Fruit fly (Drosophila melanogaster): ENCODE results near the gene CG15743.

The CG15743 gene

DNA sequence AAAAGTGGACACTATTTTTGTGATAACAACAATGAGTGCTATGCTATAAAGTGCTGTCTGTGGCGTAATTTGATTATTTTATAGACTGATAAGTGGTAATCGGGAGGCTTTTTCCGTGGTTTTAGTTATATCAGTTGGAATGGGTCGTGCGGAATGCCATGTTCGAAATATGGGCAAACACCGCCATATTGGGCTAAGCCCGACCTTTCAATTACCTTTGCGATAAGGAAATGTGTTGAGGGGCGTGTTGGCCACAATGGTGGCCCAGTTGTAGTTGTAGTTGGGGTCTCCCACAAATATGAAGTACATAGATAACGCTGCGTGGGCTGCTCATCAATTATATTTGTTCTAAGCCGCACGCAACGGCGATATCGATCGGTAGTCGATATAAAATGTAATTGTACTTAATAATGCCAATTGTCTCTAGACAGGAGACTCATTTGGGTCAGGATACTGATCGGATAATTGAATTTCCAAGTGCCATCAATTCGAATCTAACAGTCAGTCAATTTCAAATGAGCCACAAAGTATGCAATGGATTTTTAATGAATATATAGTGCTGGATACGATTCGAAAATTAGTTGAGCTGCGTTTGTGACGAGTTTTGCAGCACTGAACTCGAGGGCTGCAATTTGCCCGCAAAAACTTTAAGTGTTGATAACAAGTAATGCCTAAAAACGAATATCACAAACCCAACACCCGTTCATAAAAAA is 49.1 kb downstream of the CG15743 start (continued):
- no peak for TF ChIP-seq svp (GFP tag)
- no peak for TF ChIP-seq CG8119 (GFP tag; IDR thresholded peaks at IDR 0.05)
- TF ChIP-seq CG8319 (GFP tag; optimal IDR thresholded peaks at IDR 0.05) = no peak
- TF ChIP-seq CG31627 (GFP tag; optimal IDR thresholded peaks at IDR 0.05) = peak; percentile 35
- TF ChIP-seq Blimp-1 (GFP tag; optimal IDR thresholded peaks at IDR 0.05) = no peak
- TF ChIP-seq CG11294 (GFP tag; IDR thresholded peaks at IDR 0.05) = no peak
- TF ChIP-seq dac (GFP tag; optimal IDR thresholded peaks at IDR 0.05) = no peak
- no peak for TF ChIP-seq CG9139 (GFP tag; optimal IDR thresholded peaks at IDR 0.05)
- no peak for TF ChIP-seq CG34406 (GFP tag; optimal IDR thresholded peaks at IDR 0.05)
- no peak for TF ChIP-seq eg (GFP tag; IDR thresholded peaks at IDR 0.05)
- TF ChIP-seq CG6163 (GFP tag; IDR thresholded peaks at IDR 0.05) = no peak
- no peak for TF ChIP-seq CG32006 (GFP tag; optimal IDR thresholded peaks at IDR 0.05)
- no peak for TF ChIP-seq Hr38 (GFP tag; optimal IDR thresholded peaks at IDR 0.05)
- no peak for TF ChIP-seq Sox102F (GFP tag; optimal IDR thresholded peaks at IDR 0.05)
- TF ChIP-seq CG3032 (tag; optimal IDR thresholded peaks at IDR 0.05) = peak; percentile 6
- TF ChIP-seq CG3919 (GFP tag; optimal IDR thresholded peaks at IDR 0.05) = peak; percentile 59
- TF ChIP-seq CG4318 (GFP tag; optimal IDR thresholded peaks at IDR 0.05) = no peak
- TF ChIP-seq CG16779 (tag; optimal IDR thresholded peaks at IDR 0.05) = no peak

All from whole organism, prepupa.